Worm (Caenorhabditis elegans) whole organism, early embryonic: ENCODE measurements around the gene srw-136.

Experiments used
- B0310.2 ChIP-seq: sonication (generic microtip); optimal IDR thresholded peaks from 2 replicates; lab custom pipeline; 2016; ENCODE audit warnings: mild to moderate bottlenecking, missing genetic modification characterization, missing compliant biosample characterization
- F13C5.2 ChIP-seq: sonication (generic microtip); optimal IDR thresholded peaks from 2 replicates; lab custom pipeline; 2017; ENCODE audit warnings: mild to moderate bottlenecking, missing genetic modification characterization, inconsistent platforms, missing compliant biosample characterization
- aly-1 ChIP-seq: sonication (generic microtip); optimal IDR thresholded peaks from 2 replicates; lab custom pipeline; 2016; ENCODE audit warnings: missing genetic modification characterization, missing compliant biosample characterization
- ama-1 ChIP-seq: fragments of 150-350 bp; optimal IDR thresholded peaks from 2 replicates; lab custom pipeline; 2014
- ceh-13 ChIP-seq: fragments of 200-800 bp; sonication (Bioruptor generic); optimal IDR thresholded peaks from 2 replicates; lab custom pipeline; 2018; ENCODE audit warnings: mild to moderate bottlenecking, missing genetic modification characterization, missing compliant biosample characterization
- ceh-36 ChIP-seq: sonication (generic microtip); optimal IDR thresholded peaks from 2 replicates; lab custom pipeline; 2016; ENCODE audit warnings: missing genetic modification characterization, inconsistent platforms, missing compliant biosample characterization
- ets-7 ChIP-seq: sonication (generic microtip); optimal IDR thresholded peaks from 2 replicates; lab custom pipeline; 2016; ENCODE audit warnings: missing genotype, missing genetic modification characterization, missing compliant biosample characterization
- flt-1 ChIP-seq: fragments of 200-800 bp; sonication (Bioruptor generic); IDR thresholded peaks from 2 replicates; pipeline ENCODE4 v1.3.6; 2022; ENCODE audit warnings: missing genetic modification characterization, missing compliant biosample characterization
- hmbx-1 ChIP-seq: sonication (generic microtip); optimal IDR thresholded peaks from 2 replicates; lab custom pipeline; 2016; ENCODE audit warnings: mild to moderate bottlenecking, missing genetic modification characterization, missing compliant biosample characterization
- hmg-4 ChIP-seq: fragments of 200-800 bp; sonication (Bioruptor generic); optimal IDR thresholded peaks from 2 replicates; lab custom pipeline; 2018; ENCODE audit warnings: mild to moderate bottlenecking, missing genetic modification characterization, missing compliant biosample characterization
- hnd-1 ChIP-seq: sonication (generic microtip); optimal IDR thresholded peaks from 2 replicates; lab custom pipeline; 2016; ENCODE audit warnings: missing genetic modification characterization, missing compliant biosample characterization
- pes-1 ChIP-seq: fragments of 200-800 bp; sonication (Bioruptor generic); IDR thresholded peaks from 2 replicates; pipeline ENCODE4 v1.3.6; 2022; ENCODE audit warnings: missing genetic modification reagents, missing genetic modification characterization, missing compliant biosample characterization
- scrt-1 ChIP-seq: fragments of 200-800 bp; sonication (Bioruptor generic); IDR thresholded peaks from 2 replicates; pipeline ENCODE4 v1.3.6; 2022; ENCODE audit warnings: missing genetic modification characterization, missing compliant biosample characterization
- sea-1 ChIP-seq: fragments of 200-800 bp; sonication (Bioruptor generic); conservative IDR thresholded peaks from 2 replicates; pipeline ENCODE4 v1.3.6; 2022; ENCODE audit warnings: missing genetic modification characterization, missing compliant biosample characterization
- tbx-11 ChIP-seq: fragments of 200-800 bp; sonication (Bioruptor generic); IDR thresholded peaks from 2 replicates; pipeline ENCODE4 v1.3.6; 2022; ENCODE audit warnings: missing genetic modification characterization, missing compliant biosample characterization
- tbx-37 ChIP-seq: fragments of 200-800 bp; sonication (Bioruptor generic); conservative IDR thresholded peaks from 2 replicates; pipeline ENCODE4 v1.3.6; 2022; ENCODE audit warnings: missing genetic modification reagents, missing genetic modification characterization, missing compliant biosample characterization
- tra-4 ChIP-seq: sonication (generic microtip); optimal IDR thresholded peaks from 2 replicates; lab custom pipeline; 2017; ENCODE audit warnings: missing genetic modification characterization, missing compliant biosample characterization

srw-136 gene

ce11 chrV:3010468-3010867 lies at the start of gene srw-136:
srw-136 (minus strand) TSS chrV:3010568.
- TF ChIP-seq hnd-1 (tag; lab: Kevin White, UChicago) (no peak), scrt-1 (GFP tag; lab: Robert Waterston, UW) (no peak), B0310.2 (tag; lab: Kevin White, UChicago) (no peak), pes-1 (GFP tag; lab: Robert Waterston, UW) (no peak), tra-4 (no peak)

DNA sequence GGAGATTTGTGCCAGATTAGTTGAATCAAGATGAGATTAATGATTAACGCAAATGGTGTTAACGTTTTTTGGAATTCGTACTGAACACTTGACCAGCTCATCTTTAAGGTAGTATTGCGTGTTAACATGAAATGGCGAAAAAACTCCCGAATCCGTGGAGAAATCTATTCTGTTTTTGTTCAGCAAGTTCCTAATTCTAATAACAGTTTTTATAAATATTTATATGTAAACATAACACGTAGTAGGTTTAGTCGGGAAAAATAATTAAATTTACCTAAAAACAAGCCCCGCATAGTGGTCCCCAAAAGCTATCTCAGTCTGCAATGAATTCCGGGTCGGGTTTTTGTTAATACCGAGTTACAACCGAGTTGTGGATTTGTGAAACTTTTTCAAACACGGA lies 48.6 kb upstream of the srw-136 start, which contains the start of gene str-244:
str-244 (minus strand) TSS at position 101 of the 400 bp plus-strand sequence.
- TF ChIP-seq ets-7 (tag; lab: Kevin White, UChicago) (no peak), hmg-4 (GFP tag; lab: Kevin White, UChicago) (no peak), sea-1 (GFP tag; lab: Robert Waterston, UW) (no peak), hnd-1 (tag; lab: Kevin White, UChicago) (no peak), tbx-37 (no peak), ceh-13 (GFP tag; lab: Kevin White, UChicago) (no peak), flt-1 (no peak), scrt-1 (GFP tag; lab: Robert Waterston, UW) (no peak), pes-1 (GFP tag; lab: Robert Waterston, UW) (no peak), F13C5.2 (tag; lab: Kevin White, UChicago) (no peak), tbx-11 (GFP tag; lab: Robert Waterston, UW) (no peak), hmbx-1 (no peak), B0310.2 (tag; lab: Kevin White, UChicago) (no peak), tra-4 (no peak), ama-1 (lab: Kevin White, UChicago) (no peak)

ce11 chrV:3054254-3054653 lies 43.9 kb upstream of the srw-136 start, which contains the start of gene C50H11.8:
C50H11.8 (plus strand) TSS chrV:3054554.
- no peak for TF ChIP-seq sea-1 (GFP tag; lab: Robert Waterston, UW)
- TF ChIP-seq scrt-1 (GFP tag; lab: Robert Waterston, UW) = no peak
- TF ChIP-seq B0310.2 (tag; lab: Kevin White, UChicago) = no peak
- TF ChIP-seq F13C5.2 (tag; lab: Kevin White, UChicago) = no peak
- no peak for TF ChIP-seq hmg-4 (GFP tag; lab: Kevin White, UChicago)
- TF ChIP-seq pes-1 (GFP tag; lab: Robert Waterston, UW) = no peak
- TF ChIP-seq ets-7 (tag; lab: Kevin White, UChicago) = no peak
- no peak for TF ChIP-seq hmbx-1
- TF ChIP-seq tra-4 = no peak
- TF ChIP-seq ceh-13 (GFP tag; lab: Kevin White, UChicago) = no peak
- TF ChIP-seq tbx-11 (GFP tag; lab: Robert Waterston, UW) = no peak
- TF ChIP-seq aly-1 (tag; lab: Kevin White, UChicago) = no peak
- no peak for TF ChIP-seq hnd-1 (tag; lab: Kevin White, UChicago)
- no peak for TF ChIP-seq ceh-36 (tag; lab: Kevin White, UChicago)
- no peak for TF ChIP-seq ama-1 (lab: Kevin White, UChicago)
- TF ChIP-seq flt-1 = no peak
- TF ChIP-seq tbx-37 = no peak

DNA sequence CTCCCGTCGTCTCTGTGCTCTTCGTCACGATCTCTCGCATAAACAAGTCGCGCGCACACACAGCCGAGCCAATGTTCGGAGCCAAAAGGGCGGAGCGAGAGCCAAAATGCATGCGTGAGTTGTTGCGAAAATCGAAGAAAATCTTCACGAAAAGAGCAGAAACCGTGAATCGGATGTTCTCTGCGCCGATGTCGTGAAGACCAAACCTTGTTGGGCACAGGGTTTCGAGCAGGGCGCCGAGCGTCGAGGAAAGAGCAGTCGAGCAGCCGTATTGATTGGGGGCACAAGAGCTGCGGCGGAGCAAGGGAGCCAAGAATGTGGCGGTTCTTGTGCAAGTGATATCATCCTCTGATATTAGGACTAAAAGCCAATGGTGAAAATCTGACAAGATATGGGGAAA lies 36.0 kb upstream of the srw-136 start:
- TF ChIP-seq pes-1 (GFP tag; lab: Robert Waterston, UW) (no peak), ets-7 (tag; lab: Kevin White, UChicago) (no peak), aly-1 (tag; lab: Kevin White, UChicago) (no peak), sea-1 (GFP tag; lab: Robert Waterston, UW) (no peak), scrt-1 (GFP tag; lab: Robert Waterston, UW) (no peak), tra-4 (no peak), ceh-13 (GFP tag; lab: Kevin White, UChicago) (no peak), tbx-11 (GFP tag; lab: Robert Waterston, UW) (no peak), flt-1 (no peak), F13C5.2 (tag; lab: Kevin White, UChicago) (no peak), tbx-37 (no peak), ceh-36 (tag; lab: Kevin White, UChicago) (no peak), hmbx-1 (no peak), B0310.2 (tag; lab: Kevin White, UChicago) (no peak), ama-1 (lab: Kevin White, UChicago) (no peak)

ce11 chrV:3044837-3045236 lies 34.5 kb upstream of the srw-136 start, which contains the start of gene F59D6.1:
F59D6.1 (plus strand) TSS chrV:3045137.
- TF ChIP-seq hmbx-1 (no peak), pes-1 (GFP tag; lab: Robert Waterston, UW) (no peak), aly-1 (tag; lab: Kevin White, UChicago) (no peak), tbx-11 (GFP tag; lab: Robert Waterston, UW) (no peak), ceh-13 (GFP tag; lab: Kevin White, UChicago) (no peak), ets-7 (tag; lab: Kevin White, UChicago) (no peak), F13C5.2 (tag; lab: Kevin White, UChicago) (no peak), B0310.2 (tag; lab: Kevin White, UChicago) (no peak), tbx-37 (no peak), sea-1 (GFP tag; lab: Robert Waterston, UW) (no peak)

DNA sequence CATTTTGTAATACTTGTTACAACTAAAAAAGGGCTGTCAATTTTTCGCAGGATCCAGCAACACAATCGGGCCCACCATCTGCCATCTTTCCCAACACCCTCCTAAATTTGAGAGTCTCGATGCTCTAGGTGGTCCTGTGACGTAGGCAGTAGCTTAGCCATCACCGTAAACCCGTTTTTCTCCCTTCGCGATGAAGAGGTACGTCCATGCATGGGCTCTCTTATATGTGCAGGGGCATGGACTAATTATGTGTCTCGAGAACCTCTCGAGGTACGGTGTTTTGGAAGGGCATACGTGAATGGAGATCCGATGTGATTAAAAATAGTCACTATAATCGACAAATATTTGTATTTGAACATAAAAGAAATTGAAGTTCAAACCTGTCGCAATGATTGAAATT lies 30.6 kb upstream of the srw-136 start:
- TF ChIP-seq tbx-11 (GFP tag; lab: Robert Waterston, UW) (no peak), B0310.2 (tag; lab: Kevin White, UChicago) (no peak), ceh-13 (GFP tag; lab: Kevin White, UChicago) (no peak), hmg-4 (GFP tag; lab: Kevin White, UChicago) (no peak), ets-7 (tag; lab: Kevin White, UChicago) (no peak), sea-1 (GFP tag; lab: Robert Waterston, UW) (no peak), ceh-36 (tag; lab: Kevin White, UChicago) (no peak), F13C5.2 (tag; lab: Kevin White, UChicago) (no peak), tbx-37 (no peak), ama-1 (lab: Kevin White, UChicago) (no peak), hnd-1 (tag; lab: Kevin White, UChicago) (no peak), hmbx-1 (no peak), scrt-1 (GFP tag; lab: Robert Waterston, UW) (no peak), aly-1 (tag; lab: Kevin White, UChicago) (no peak), tra-4 (no peak), pes-1 (GFP tag; lab: Robert Waterston, UW) (no peak), flt-1 (no peak)

DNA sequence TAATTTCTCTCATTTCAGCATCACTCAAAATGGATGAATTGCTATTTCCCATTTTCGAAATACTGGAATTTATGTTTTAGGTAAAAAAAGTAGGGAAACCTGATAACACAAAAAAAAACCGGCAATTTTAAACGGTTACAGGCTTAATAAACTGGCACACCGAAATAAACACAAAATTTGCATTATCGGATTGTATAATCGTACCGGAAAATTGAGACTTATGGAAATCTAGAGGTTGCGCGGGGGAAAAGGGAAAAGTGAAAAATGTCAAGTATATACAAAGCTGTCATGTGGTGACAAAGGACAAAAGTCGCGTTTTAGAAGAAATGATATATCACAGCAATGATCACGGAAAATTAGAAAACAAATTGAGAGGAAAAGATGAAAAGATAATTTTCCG lies 28.9 kb upstream of the srw-136 start, which contains the start of gene chpf-2:
chpf-2 (minus strand) TSS at position 101 of the 400 bp plus-strand sequence.
- TF ChIP-seq ceh-36 (tag; lab: Kevin White, UChicago) = no peak
